Fruit fly (Drosophila melanogaster) Kc167 (cell line): Measurements from ENCODE around the gene CG1492.

Experiments used
- Myc ChIP-seq: fragments of >200 bp; optimal IDR thresholded peaks from 2 replicates; lab custom pipeline; 2017; ENCODE audit warnings: missing external identifiers
- insv ChIP-seq: fragments of >200 bp; optimal IDR thresholded peaks from 3 replicates; lab custom pipeline; 2018; ENCODE audit warnings: missing external identifiers
- ttk ChIP-seq: sonication (Bioruptor generic); optimal IDR thresholded peaks from 2 replicates; lab custom pipeline; 2017; ENCODE audit warnings: missing external identifiers

- no peak for TF ChIP-seq insv
- no peak for TF ChIP-seq Myc (lab: Kevin White, UChicago)
- no peak for TF ChIP-seq ttk (lab: Kevin White, UChicago)
These were observed 17.0 kb upstream of the CG1492 start, which contains the start of gene Usp7 for dm6 chrX:12028825-12029514.
